Fruit fly (Drosophila melanogaster): Measurements from ENCODE around the gene CG42558.
"Not testable (repeated sequence)": the region's sequence is repeated elsewhere in the genome, so short reads cannot be mapped to it uniquely, and the experiment has no call there.

The CG42558 gene

dm6 chr3R:29907601-29908175 lies 25.4 kb upstream of the CG42558 start, which contains the start of gene CG31036:
TSS of gene CG31036 (plus strand) at chr3R:29908107.
- TF ChIP-seq kay (GFP tag; ENCODE audit: borderline replicate concordance) (no peak), Crg-1 (GFP tag; optimal IDR thresholded peaks at IDR 0.05) (no peak), bab1 (GFP tag; optimal IDR thresholded peaks at IDR 0.05) (no peak), Hr96 (GFP tag; optimal IDR thresholded peaks at IDR 0.05) (no peak), pad (GFP tag; optimal IDR thresholded peaks at IDR 0.05) (no peak), cnc (optimal IDR thresholded peaks at IDR 0.05) (no peak), CG7045 (GFP tag; optimal IDR thresholded peaks at IDR 0.05) (no peak), ovo (GFP tag; optimal IDR thresholded peaks at IDR 0.05) (no peak)

- no peak for TF ChIP-seq tj (GFP tag; optimal IDR thresholded peaks at IDR 0.05)
- TF ChIP-seq toe (GFP tag; optimal IDR thresholded peaks at IDR 0.05) = no peak
- TF ChIP-seq bab1 (GFP tag; optimal IDR thresholded peaks at IDR 0.05) = no peak
- TF ChIP-seq pad (GFP tag; optimal IDR thresholded peaks at IDR 0.05) = no peak
- no peak for TF ChIP-seq ovo (GFP tag; optimal IDR thresholded peaks at IDR 0.05)
- TF ChIP-seq Mnt (GFP tag; optimal IDR thresholded peaks at IDR 0.05) = no peak
- no peak for TF ChIP-seq CG7045 (GFP tag; optimal IDR thresholded peaks at IDR 0.05)
- no peak for TF ChIP-seq kay (GFP tag; ENCODE audit: borderline replicate concordance)
- TF ChIP-seq CG1620 (GFP tag; optimal IDR thresholded peaks at IDR 0.05) = no peak
- TF ChIP-seq CG7101 (tag; optimal IDR thresholded peaks at IDR 0.05) = no peak
- no peak for TF ChIP-seq CG12768 (GFP tag; optimal IDR thresholded peaks at IDR 0.05)
- TF ChIP-seq Clk (GFP tag; optimal IDR thresholded peaks at IDR 0.05) = no peak
- no peak for TF ChIP-seq cic (GFP tag; optimal IDR thresholded peaks at IDR 0.05)
- no peak for TF ChIP-seq Crg-1 (GFP tag; optimal IDR thresholded peaks at IDR 0.05)
- TF ChIP-seq Hr96 (GFP tag; optimal IDR thresholded peaks at IDR 0.05) = no peak
- TF ChIP-seq CG14711 (tag; optimal IDR thresholded peaks at IDR 0.05) = no peak
- no peak for TF ChIP-seq CG5204 (GFP tag; optimal IDR thresholded peaks at IDR 0.05)
These were observed 18.8 kb upstream of the CG42558 start, which contains the start of gene Capa for dm6 chr3R:29914246-29914645. TSS of gene Capa (minus strand) at chr3R:29914346.

dm6 chr3R:29920189-29920588 lies 12.9 kb upstream of the CG42558 start, which contains the start of gene trp:
TSS of gene trp (minus strand) at chr3R:29920289.
- TF ChIP-seq bab1 (GFP tag; optimal IDR thresholded peaks at IDR 0.05) (no peak), Crg-1 (GFP tag; optimal IDR thresholded peaks at IDR 0.05) (no peak), Mnt (GFP tag; optimal IDR thresholded peaks at IDR 0.05) (no peak), cnc (optimal IDR thresholded peaks at IDR 0.05) (no peak), ovo (GFP tag; optimal IDR thresholded peaks at IDR 0.05) (no peak), toe (GFP tag; optimal IDR thresholded peaks at IDR 0.05) (no peak), CG12768 (GFP tag; optimal IDR thresholded peaks at IDR 0.05) (no peak), pad (GFP tag; optimal IDR thresholded peaks at IDR 0.05) (no peak), CG33017 (tag; optimal IDR thresholded peaks at IDR 0.05) (no peak), CG5204 (GFP tag; optimal IDR thresholded peaks at IDR 0.05) (no peak), Clk (GFP tag; optimal IDR thresholded peaks at IDR 0.05) (no peak), CG14711 (tag; optimal IDR thresholded peaks at IDR 0.05) (no peak), CG11617 (GFP tag; optimal IDR thresholded peaks at IDR 0.05) (no peak), CG7045 (GFP tag; optimal IDR thresholded peaks at IDR 0.05) (no peak), kay (GFP tag; ENCODE audit: borderline replicate concordance) (no peak), cic (GFP tag; optimal IDR thresholded peaks at IDR 0.05) (no peak), CG7101 (tag; optimal IDR thresholded peaks at IDR 0.05) (no peak)

- not testable (repeated sequence) for TF ChIP-seq Crg-1, CG1620, toe (GFP tag; optimal IDR thresholded peaks at IDR 0.05)
These were observed 11.2 kb upstream of the CG42558 start, which contains the start of gene Jon99Ciii for dm6 chr3R:29921916-29922315. TSS of gene Jon99Ciii (plus strand) at chr3R:29922216.

dm6 chr3R:29924515-29924914 lies 8.6 kb upstream of the CG42558 start, which contains the start of gene Jon99Cii:
TSS of gene Jon99Cii (minus strand) at chr3R:29924615.
- not testable (repeated sequence) for TF ChIP-seq CG5204, bab1, Clk (GFP tag; optimal IDR thresholded peaks at IDR 0.05)

- TF ChIP-seq Clk (GFP tag; optimal IDR thresholded peaks at IDR 0.05) = no peak
- peak; percentile 64 for TF ChIP-seq cic (GFP tag; optimal IDR thresholded peaks at IDR 0.05)
These were observed 7.0 kb upstream of the CG42558 start, which contains the start of gene Jon99Ci for dm6 chr3R:29926089-29926488. TSS of gene Jon99Ci (minus strand) at chr3R:29926189.

- no peak for TF ChIP-seq CG1620 (GFP tag; optimal IDR thresholded peaks at IDR 0.05)
- no peak for TF ChIP-seq cic (GFP tag; optimal IDR thresholded peaks at IDR 0.05)
- TF ChIP-seq CG7101 (tag; optimal IDR thresholded peaks at IDR 0.05) = no peak
- TF ChIP-seq toe (GFP tag; optimal IDR thresholded peaks at IDR 0.05) = no peak
- no peak for TF ChIP-seq cnc (optimal IDR thresholded peaks at IDR 0.05)
- TF ChIP-seq pad (GFP tag; optimal IDR thresholded peaks at IDR 0.05) = no peak
- no peak for TF ChIP-seq CG14711 (tag; optimal IDR thresholded peaks at IDR 0.05)
- TF ChIP-seq CG5204 (GFP tag; optimal IDR thresholded peaks at IDR 0.05) = no peak
- TF ChIP-seq Mnt (GFP tag; optimal IDR thresholded peaks at IDR 0.05) = no peak
- no peak for TF ChIP-seq CG11617 (GFP tag; optimal IDR thresholded peaks at IDR 0.05)
- no peak for TF ChIP-seq kay (GFP tag; ENCODE audit: borderline replicate concordance)
- no peak for TF ChIP-seq bab1 (GFP tag; optimal IDR thresholded peaks at IDR 0.05)
- TF ChIP-seq CG33017 (tag; optimal IDR thresholded peaks at IDR 0.05) = no peak
- TF ChIP-seq Crg-1 (GFP tag; optimal IDR thresholded peaks at IDR 0.05) = no peak
- no peak for TF ChIP-seq Clk (GFP tag; optimal IDR thresholded peaks at IDR 0.05)
- no peak for TF ChIP-seq tj (GFP tag; optimal IDR thresholded peaks at IDR 0.05)
- no peak for TF ChIP-seq CG12768 (GFP tag; optimal IDR thresholded peaks at IDR 0.05)
- TF ChIP-seq ovo (GFP tag; optimal IDR thresholded peaks at IDR 0.05) = no peak
- no peak for TF ChIP-seq CG7045 (GFP tag; optimal IDR thresholded peaks at IDR 0.05)
- TF ChIP-seq Hr96 (GFP tag; optimal IDR thresholded peaks at IDR 0.05) = no peak
These were observed 6.1 kb upstream of the CG42558 start, which contains the start of gene CG15522 for dm6 chr3R:29926955-29927354. TSS of gene CG15522 (plus strand) at chr3R:29927255.

Data from whole organism, adult.